Fruit fly (Drosophila melanogaster) whole organism, adult: ENCODE results near the gene SrpRbeta.

Experiments used
- CG11617 ChIP-seq: fragments of 200-800 bp; sonication (Bioruptor generic); optimal IDR thresholded peaks from 2 replicates; lab custom pipeline; 2017; ENCODE audit warnings: mild to moderate bottlenecking, missing biosample characterization, missing genetic modification reagents, missing genetic modification characterization
- CG12768 ChIP-seq: fragments of 200-800 bp; sonication (Bioruptor generic); optimal IDR thresholded peaks from 2 replicates; lab custom pipeline; 2017; ENCODE audit warnings: missing biosample characterization, missing genetic modification characterization, mild to moderate bottlenecking, moderate library complexity, missing genetic modification reagents
- CG14711 ChIP-seq: fragments of 200-800 bp; sonication (Bioruptor generic); optimal IDR thresholded peaks from 2 replicates; lab custom pipeline; 2018; ENCODE audit warnings: missing biosample characterization, mild to moderate bottlenecking, missing genetic modification characterization, moderate library complexity
- CG1620 ChIP-seq: fragments of 200-800 bp; sonication (Bioruptor generic); optimal IDR thresholded peaks from 2 replicates; lab custom pipeline; 2016; ENCODE audit warnings: missing biosample characterization, missing genetic modification characterization
- CG33017 ChIP-seq: fragments of 200-800 bp; sonication (Bioruptor generic); optimal IDR thresholded peaks from 2 replicates; lab custom pipeline; 2018; ENCODE audit warnings: missing biosample characterization, mild to moderate bottlenecking, missing genetic modification characterization, moderate library complexity
- CG5204 ChIP-seq: fragments of 200-800 bp; sonication (Bioruptor generic); optimal IDR thresholded peaks from 2 replicates; lab custom pipeline; 2016; ENCODE audit warnings: missing biosample characterization, missing genetic modification characterization
- CG7045 ChIP-seq: fragments of 200-800 bp; sonication (Bioruptor generic); optimal IDR thresholded peaks from 2 replicates; lab custom pipeline; 2017; ENCODE audit warnings: missing biosample characterization, mild to moderate bottlenecking, missing genetic modification characterization
- CG7101 ChIP-seq: fragments of 200-800 bp; sonication (Bioruptor generic); optimal IDR thresholded peaks from 2 replicates; lab custom pipeline; 2018; ENCODE audit warnings: missing biosample characterization, mild to moderate bottlenecking, missing genetic modification characterization, moderate library complexity
- Clk ChIP-seq: fragments of 200-800 bp; sonication (Bioruptor generic); optimal IDR thresholded peaks from 2 replicates; lab custom pipeline; 2017; ENCODE audit warnings: missing biosample characterization, missing genetic modification characterization
- Crg-1 ChIP-seq: fragments of 200-800 bp; sonication (Bioruptor generic); optimal IDR thresholded peaks from 2 replicates; lab custom pipeline; 2016; ENCODE audit warnings: missing biosample characterization, missing genetic modification characterization
- Hr96 ChIP-seq: fragments of 200-800 bp; sonication (Bioruptor generic); optimal IDR thresholded peaks from 2 replicates; lab custom pipeline; 2016; ENCODE audit warnings: missing biosample characterization, missing genetic modification characterization
- Mnt ChIP-seq: fragments of 200-800 bp; sonication (Bioruptor generic); optimal IDR thresholded peaks from 2 replicates; lab custom pipeline; 2016; ENCODE audit warnings: missing biosample characterization, mild to moderate bottlenecking, missing genetic modification characterization
- bab1 ChIP-seq: fragments of 200-800 bp; sonication (Bioruptor generic); optimal IDR thresholded peaks from 3 replicates; lab custom pipeline; 2019; ENCODE audit warnings: missing biosample characterization, mild to moderate bottlenecking, missing genetic modification characterization, moderate library complexity
- cic ChIP-seq: fragments of 200-800 bp; sonication (Bioruptor generic); optimal IDR thresholded peaks from 2 replicates; lab custom pipeline; 2017; ENCODE audit warnings: missing biosample characterization, mild to moderate bottlenecking, missing genetic modification characterization, moderate library complexity
- cnc ChIP-seq, 2 experiments: fragments of >200 bp; optimal IDR thresholded peaks; 2 replicates each; lab custom pipeline; 2017
- kay ChIP-seq: fragments of 200-800 bp; sonication (Bioruptor generic); peaks from one replicate; lab custom pipeline; 2016; ENCODE audit warnings: missing biosample characterization, missing genetic modification characterization, borderline replicate concordance
- ovo ChIP-seq: fragments of 200-800 bp; sonication (Bioruptor generic); optimal IDR thresholded peaks from 2 replicates; lab custom pipeline; 2016; ENCODE audit warnings: missing biosample characterization, missing genetic modification characterization
- pad ChIP-seq: fragments of 200-800 bp; sonication (Bioruptor generic); optimal IDR thresholded peaks from 3 replicates; lab custom pipeline; 2017; ENCODE audit warnings: missing biosample characterization, missing genetic modification characterization, mild to moderate bottlenecking, moderate library complexity, missing genetic modification reagents
- tj ChIP-seq: fragments of 200-800 bp; sonication (Bioruptor generic); optimal IDR thresholded peaks from 3 replicates; lab custom pipeline; 2017; ENCODE audit warnings: missing biosample characterization, mild to moderate bottlenecking, missing genetic modification characterization, moderate library complexity
- toe ChIP-seq: fragments of 200-800 bp; sonication (Bioruptor generic); optimal IDR thresholded peaks from 2 replicates; lab custom pipeline; 2016; ENCODE audit warnings: missing biosample characterization, missing genetic modification characterization

The SrpRbeta gene

DNA sequence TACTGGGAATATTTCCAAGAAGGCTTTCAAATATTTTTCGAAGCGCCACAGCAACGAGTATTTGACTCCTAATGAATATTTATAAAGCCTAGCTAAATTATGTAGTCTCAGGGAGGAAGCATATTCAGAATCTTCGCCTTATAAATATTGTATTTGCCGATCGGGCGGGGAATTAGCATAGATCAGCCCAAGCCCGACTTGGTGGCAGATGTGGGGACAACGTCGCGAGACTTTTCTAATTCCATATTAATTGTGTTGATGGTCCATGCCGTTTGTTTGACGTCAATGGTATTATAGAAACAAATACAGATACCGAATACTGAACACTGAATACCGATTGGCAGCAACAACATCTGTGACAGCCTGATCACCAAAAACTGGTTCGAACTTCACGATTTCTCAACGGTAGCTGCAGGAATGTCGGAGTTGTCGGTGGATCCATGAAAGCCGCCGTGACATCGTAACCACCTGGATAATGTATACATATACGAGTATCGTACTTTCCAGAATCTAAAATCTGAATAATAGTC is 16.3 kb downstream of the SrpRbeta start:
- TF ChIP-seq Clk (no peak), CG5204 (GFP tag; lab: Kevin White, UChicago) (no peak), pad (GFP tag; lab: Kevin White, UChicago) (no peak)

DNA sequence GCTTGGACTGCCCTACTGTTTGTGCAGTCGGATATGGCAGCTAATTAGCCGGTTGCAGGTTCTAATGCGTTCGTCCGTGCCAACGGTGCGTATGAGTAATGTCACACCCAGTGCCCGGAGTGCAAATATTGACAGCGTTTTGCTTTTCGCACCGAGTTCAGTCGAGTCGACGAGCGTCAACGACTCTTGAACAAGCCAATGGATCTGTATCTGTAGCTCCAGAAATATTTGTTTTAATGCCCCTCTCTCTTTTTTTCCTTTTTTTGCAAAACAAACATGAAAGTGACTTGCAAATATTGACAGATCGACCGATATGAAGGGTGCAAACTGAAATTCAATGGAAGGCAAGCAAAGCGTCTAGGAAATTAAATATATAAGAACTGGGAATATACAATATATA is 17.6 kb downstream of the SrpRbeta start:
- TF ChIP-seq Hr96 (GFP tag; lab: Kevin White, UChicago) (peak; percentile 53), CG12768 (GFP tag; lab: Kevin White, UChicago) (peak; percentile 80), CG7045 (GFP tag; lab: Kevin White, UChicago) (peak; percentile 77), Clk (peak; percentile 62), CG5204 (GFP tag; lab: Kevin White, UChicago) (peak; percentile 38), toe (GFP tag; lab: Kevin White, UChicago) (peak; percentile 38), pad (GFP tag; lab: Kevin White, UChicago) (peak; percentile 64), tj (no peak), Mnt (GFP tag; lab: Kevin White, UChicago) (peak; percentile 55), cic (GFP tag; lab: Kevin White, UChicago) (peak; percentile 78), kay (GFP tag; lab: Kevin White, UChicago) (peak; percentile 89), bab1 (GFP tag; lab: Kevin White, UChicago) (no peak), ovo (GFP tag; lab: Kevin White, UChicago) (peak; percentile 87), CG7101 (tag; lab: Kevin White, UChicago) (peak; percentile 88), CG14711 (tag; lab: Kevin White, UChicago) (peak; percentile 67), cnc (optimal IDR thresholded peaks at IDR 0.05; lab: Kevin White, UChicago) (no peak), CG1620 (peak; percentile 76), Crg-1 (GFP tag; lab: Kevin White, UChicago) (peak; percentile 81), CG33017 (peak; percentile 69), CG11617 (GFP tag; lab: Kevin White, UChicago) (peak; percentile 79)

DNA sequence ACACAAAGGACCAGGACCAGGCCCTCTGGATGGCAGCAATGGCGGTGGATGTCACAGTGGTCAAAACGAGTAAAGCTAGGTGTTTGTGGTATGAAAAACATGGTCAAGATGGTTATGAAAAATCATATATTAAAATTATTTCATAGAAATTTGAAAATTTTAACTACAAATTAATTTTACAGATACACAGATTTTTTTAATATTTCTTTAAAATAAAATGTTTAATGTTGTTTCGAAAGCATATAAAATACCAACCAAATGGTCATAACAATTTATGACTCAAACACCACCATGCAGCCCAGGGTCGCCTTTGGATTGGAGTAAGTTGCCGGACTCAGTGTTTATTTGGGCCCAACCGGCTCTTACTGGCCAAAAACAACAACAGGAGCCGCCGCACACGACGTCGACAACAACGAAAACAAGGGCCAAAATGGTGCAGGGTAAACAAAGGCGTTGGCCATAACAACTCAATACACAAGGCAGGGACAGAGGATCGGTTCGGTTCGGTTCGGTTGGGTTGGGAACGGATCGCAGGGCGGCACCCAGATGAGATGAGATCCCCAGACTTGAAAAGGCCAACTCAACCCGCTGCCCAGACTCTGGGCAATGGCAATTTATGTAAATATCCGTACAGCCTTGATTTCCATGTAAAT is 18.2 kb downstream of the SrpRbeta start:
- TF ChIP-seq Mnt (GFP tag; lab: Kevin White, UChicago) (no peak), cnc (optimal IDR thresholded peaks at IDR 0.05; lab: Kevin White, UChicago) (no peak), kay (GFP tag; lab: Kevin White, UChicago) (no peak), ovo (GFP tag; lab: Kevin White, UChicago) (no peak), pad (GFP tag; lab: Kevin White, UChicago) (no peak), CG7101 (tag; lab: Kevin White, UChicago) (no peak), cic (GFP tag; lab: Kevin White, UChicago) (no peak), Crg-1 (GFP tag; lab: Kevin White, UChicago) (no peak), CG12768 (GFP tag; lab: Kevin White, UChicago) (no peak), bab1 (GFP tag; lab: Kevin White, UChicago) (no peak), toe (GFP tag; lab: Kevin White, UChicago) (no peak), CG14711 (tag; lab: Kevin White, UChicago) (no peak), CG1620 (no peak), Clk (no peak)

DNA sequence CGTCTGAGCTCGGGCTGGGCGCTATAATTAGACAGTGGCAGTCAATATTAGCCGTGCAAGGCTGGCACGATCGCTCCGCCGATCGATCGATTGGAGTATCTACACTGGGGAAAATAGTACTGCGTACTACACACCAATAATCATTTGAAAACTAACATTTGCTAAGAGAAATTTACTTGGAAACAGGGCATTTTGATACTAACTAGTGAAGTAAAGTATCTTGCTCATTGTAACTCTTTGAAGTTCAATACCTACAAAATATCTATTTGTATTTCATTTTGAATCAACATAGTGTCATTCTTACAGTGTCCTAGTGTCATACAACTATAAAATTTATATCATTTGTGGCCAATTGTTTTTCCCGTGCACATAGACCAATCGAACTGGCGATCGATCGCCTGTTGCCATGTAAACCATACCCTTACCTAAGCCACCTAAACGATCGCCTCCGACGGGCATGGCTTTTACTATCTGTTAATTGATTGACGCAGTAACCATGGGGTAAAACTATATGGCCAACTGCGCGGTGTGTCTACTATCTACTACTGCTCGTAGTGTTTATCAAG is 19.3 kb downstream of the SrpRbeta start:
- TF ChIP-seq ovo (GFP tag; lab: Kevin White, UChicago) (peak; percentile 51), pad (GFP tag; lab: Kevin White, UChicago) (peak; percentile 63), Hr96 (GFP tag; lab: Kevin White, UChicago) (peak; percentile 88), CG33017 (peak; percentile 84), CG5204 (GFP tag; lab: Kevin White, UChicago) (peak; percentile 89), Clk (peak; percentile 34), tj (peak; percentile 57), CG14711 (tag; lab: Kevin White, UChicago) (peak; percentile 49), Crg-1 (GFP tag; lab: Kevin White, UChicago) (peak; percentile 4), cnc (optimal IDR thresholded peaks at IDR 0.05; lab: Kevin White, UChicago) (no peak), CG7101 (tag; lab: Kevin White, UChicago) (peak; percentile 95), CG1620 (peak; percentile 47), Mnt (GFP tag; lab: Kevin White, UChicago) (peak; percentile 37), CG12768 (GFP tag; lab: Kevin White, UChicago) (peak; percentile 78), bab1 (GFP tag; lab: Kevin White, UChicago) (no peak), CG11617 (GFP tag; lab: Kevin White, UChicago) (peak; percentile 94), kay (GFP tag; lab: Kevin White, UChicago) (peak; percentile 90), toe (GFP tag; lab: Kevin White, UChicago) (peak; percentile 77), cic (GFP tag; lab: Kevin White, UChicago) (no peak), CG7045 (GFP tag; lab: Kevin White, UChicago) (peak; percentile 79)

DNA sequence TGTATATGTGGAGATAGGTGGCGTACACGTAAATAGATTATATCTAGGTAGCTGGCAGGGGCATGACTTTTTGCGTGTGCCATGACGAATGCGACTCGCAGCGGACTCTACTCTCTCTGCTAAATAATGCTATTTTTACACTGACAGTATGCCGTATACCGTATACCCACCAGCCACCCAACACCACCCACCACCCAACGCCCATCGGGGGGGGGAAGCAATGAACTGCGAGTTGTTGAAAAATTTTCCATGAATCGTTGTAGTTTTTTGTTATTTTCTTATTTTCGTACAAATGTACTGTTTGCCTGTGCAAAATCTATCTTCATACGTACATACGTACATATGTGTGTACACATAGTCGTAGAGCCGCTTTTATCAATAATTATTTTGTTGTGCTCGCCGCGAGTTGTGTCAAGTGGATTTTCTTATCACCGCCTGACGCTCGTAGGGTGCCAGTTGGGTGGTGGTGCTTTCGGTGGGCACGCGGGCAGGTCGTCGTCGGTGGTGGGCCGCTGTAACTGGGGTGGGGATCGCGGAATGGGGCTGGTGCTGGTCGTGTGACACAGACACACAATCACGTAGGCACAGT is 19.9 kb downstream of the SrpRbeta start:
- peak; percentile 86 for TF ChIP-seq kay (GFP tag; lab: Kevin White, UChicago)
- peak; percentile 85 for TF ChIP-seq bab1 (GFP tag; lab: Kevin White, UChicago)
- peak; percentile 55 for TF ChIP-seq Mnt (GFP tag; lab: Kevin White, UChicago)
- TF ChIP-seq CG11617 (GFP tag; lab: Kevin White, UChicago), result no peak
- TF ChIP-seq CG33017, result no peak
- TF ChIP-seq cic (GFP tag; lab: Kevin White, UChicago), result peak; percentile 96
- no peak for TF ChIP-seq pad (GFP tag; lab: Kevin White, UChicago)
- no peak for TF ChIP-seq cnc (optimal IDR thresholded peaks at IDR 0.05; lab: Kevin White, UChicago)
- no peak for TF ChIP-seq tj
- TF ChIP-seq CG1620, result no peak
